Fruit fly (Drosophila melanogaster) whole organism, pupa: Measurements from ENCODE around the gene Taf9.

Experiments
- CG15710 ChIP-seq: fragments of 200-800 bp; sonication (Bioruptor generic); optimal IDR thresholded peaks from 2 replicates; lab custom pipeline; 2018; ENCODE audit warnings: missing biosample characterization, mild to moderate bottlenecking, missing genetic modification characterization, moderate library complexity
- EcR ChIP-seq: fragments of 200-800 bp; sonication (Bioruptor generic); optimal IDR thresholded peaks from 3 replicates; lab custom pipeline; 2019; ENCODE audit warnings: missing biosample characterization, missing genetic modification characterization, mild to moderate bottlenecking, moderate library complexity, missing genetic modification reagents

DNA sequence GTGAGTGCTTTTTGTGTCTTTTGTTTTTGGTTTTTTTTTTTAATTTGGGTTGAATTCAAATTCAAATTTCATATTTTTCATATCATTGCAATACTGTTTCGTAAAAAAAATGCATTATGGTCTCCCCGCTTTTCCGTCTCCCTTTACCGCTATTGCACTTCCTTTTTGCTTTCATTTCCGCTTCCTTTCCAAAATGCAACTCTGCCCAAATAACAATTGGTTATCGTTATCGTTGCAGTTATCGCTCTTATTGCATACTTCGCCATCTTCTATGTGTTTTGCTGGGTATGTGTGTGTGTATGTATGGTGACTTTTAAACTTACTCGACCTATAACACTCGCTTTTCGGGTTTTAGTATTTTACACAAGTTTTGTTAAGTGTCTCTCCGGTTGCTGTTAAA is 23.1 kb downstream of the Taf9 start:
- TF ChIP-seq CG15710 (no peak), EcR (no peak)
